Fruit fly (Drosophila melanogaster): ENCODE data around the gene gdrd.

The gdrd gene

DNA sequence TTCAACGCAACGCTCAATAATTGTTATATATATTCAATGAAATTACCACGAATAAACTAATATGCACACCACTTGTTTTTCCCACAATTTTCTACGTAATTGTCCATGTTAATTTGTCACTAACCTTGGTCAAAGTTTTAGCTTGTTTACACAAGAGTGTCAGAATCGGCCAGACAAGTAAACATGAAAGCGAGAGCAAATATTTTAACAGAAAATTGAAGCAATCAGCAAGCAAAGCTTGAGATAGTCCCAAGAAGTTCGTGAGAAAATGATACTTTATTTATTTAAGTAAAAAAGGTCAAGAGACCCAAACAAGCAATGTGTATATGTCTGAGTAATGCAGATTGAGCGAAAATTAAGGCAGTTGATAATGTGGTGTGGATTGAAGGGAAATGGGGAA lies 16.9 kb downstream of the gdrd start (continued):
- TF ChIP-seq Poxn (GFP tag; IDR thresholded peaks at IDR 0.05) = 0 out of 2 replicates have a peak, but pooled peaks have one; percentile 27
- TF ChIP-seq Neu2 (GFP tag; optimal IDR thresholded peaks at IDR 0.05; ENCODE audit: borderline replicate concordance) = no peak
- no peak for TF ChIP-seq CG7372 (GFP tag; IDR thresholded peaks at IDR 0.05)
- TF ChIP-seq tx (GFP tag; optimal IDR thresholded peaks at IDR 0.05) = no peak
- TF ChIP-seq crol (GFP tag; IDR thresholded peaks at IDR 0.05) = no peak
- TF ChIP-seq TFAM (GFP tag; optimal IDR thresholded peaks at IDR 0.05) = no peak
- no peak for TF ChIP-seq vnd (GFP tag; IDR thresholded peaks at IDR 0.05; ENCODE audit: partially characterized antibody)
- no peak for TF ChIP-seq ara (GFP tag; IDR thresholded peaks at IDR 0.05)
- peak; percentile 46 for TF ChIP-seq pho (GFP tag; optimal IDR thresholded peaks at IDR 0.05)
- peak; percentile 8 for TF ChIP-seq CG7839 (tag; optimal IDR thresholded peaks at IDR 0.05)
- TF ChIP-seq HmgD (GFP tag; optimal IDR thresholded peaks at IDR 0.05) = no peak
- no peak for TF ChIP-seq vvl (GFP tag; IDR thresholded peaks at IDR 0.05)
- TF ChIP-seq fru (optimal IDR thresholded peaks at IDR 0.05) = no peak
- no peak for TF ChIP-seq Tbp (GFP tag; optimal IDR thresholded peaks at IDR 0.05)
- no peak for TF ChIP-seq nerfin-2 (GFP tag; IDR thresholded peaks at IDR 0.05; ENCODE audit: partially characterized antibody)
- peak; percentile 33 for TF ChIP-seq unpg (GFP tag; optimal IDR thresholded peaks at IDR 0.05)
- TF ChIP-seq CG3281 (GFP tag; optimal IDR thresholded peaks at IDR 0.05) = peak; percentile 65
- TF ChIP-seq H2.0 (GFP tag; IDR thresholded peaks at IDR 0.05) = no peak
- TF ChIP-seq CG34376 (GFP tag; optimal IDR thresholded peaks at IDR 0.05) = peak; percentile 8
- TF ChIP-seq CG12236 (GFP tag; optimal IDR thresholded peaks at IDR 0.05) = peak; percentile 24
- TF ChIP-seq CG8388 (GFP tag; optimal IDR thresholded peaks at IDR 0.05) = no peak
- TF ChIP-seq CG2202 (tag; optimal IDR thresholded peaks at IDR 0.05) = no peak
- peak; percentile 5 for TF ChIP-seq CG7786 (GFP tag; optimal IDR thresholded peaks at IDR 0.05)
- no peak for TF ChIP-seq H15 (GFP tag; IDR thresholded peaks at IDR 0.05)
- TF ChIP-seq CG10267 (tag; optimal IDR thresholded peaks at IDR 0.05) = no peak
- TF ChIP-seq CTCF (GFP tag; optimal IDR thresholded peaks at IDR 0.05) = no peak
- TF ChIP-seq CG17912 (GFP tag; optimal IDR thresholded peaks at IDR 0.05) = no peak
- TF ChIP-seq dan (GFP tag; IDR thresholded peaks at IDR 0.05) = no peak
- peak; percentile 23 for TF ChIP-seq CrebB (tag; optimal IDR thresholded peaks at IDR 0.05)
- no peak for TF ChIP-seq E2f1 (GFP tag; IDR thresholded peaks at IDR 0.05)
- TF ChIP-seq CG31441 (GFP tag; IDR thresholded peaks at IDR 0.05) = no peak
- TF ChIP-seq MBD-R2 (GFP tag; IDR thresholded peaks at IDR 0.05) = no peak
- TF ChIP-seq Sox102F (GFP tag; optimal IDR thresholded peaks at IDR 0.05) = peak; percentile 46
- TF ChIP-seq Dip2 (GFP tag; IDR thresholded peaks at IDR 0.05) = no peak
- peak; percentile 76; the same call in 1 of the 2 replicates for TF ChIP-seq CG14014 (GFP tag; IDR thresholded peaks at IDR 0.05)
- TF ChIP-seq ftz-f1 (GFP tag; optimal IDR thresholded peaks at IDR 0.05) = no peak
- peak; percentile 44 for TF ChIP-seq Meics (GFP tag; optimal IDR thresholded peaks at IDR 0.05)
- peak; percentile 53 for TF ChIP-seq tio (GFP tag; optimal IDR thresholded peaks at IDR 0.05)
- no peak for TF ChIP-seq stwl (tag; optimal IDR thresholded peaks at IDR 0.05)
- peak; percentile 5 for TF ChIP-seq CG8089 (GFP tag; optimal IDR thresholded peaks at IDR 0.05)
- TF ChIP-seq CG12219 (GFP tag; optimal IDR thresholded peaks at IDR 0.05) = no peak
- TF ChIP-seq CG33557 (GFP tag; optimal IDR thresholded peaks at IDR 0.05) = no peak
- peak; percentile 49 for TF ChIP-seq eyg (GFP tag; optimal IDR thresholded peaks at IDR 0.05)
- no peak for TF ChIP-seq rib (GFP tag; IDR thresholded peaks at IDR 0.05)
- TF ChIP-seq Bteb2 (GFP tag; optimal IDR thresholded peaks at IDR 0.05) = no peak
- no peak for TF ChIP-seq CG1529 (GFP tag; optimal IDR thresholded peaks at IDR 0.05)
- peak; percentile 44 for TF ChIP-seq CG12659 (GFP tag; optimal IDR thresholded peaks at IDR 0.05)
- TF ChIP-seq CG6683 (GFP tag; optimal IDR thresholded peaks at IDR 0.05) = no peak
- no peak for TF ChIP-seq phol (tag; optimal IDR thresholded peaks at IDR 0.05)
- TF ChIP-seq Scr (GFP tag; IDR thresholded peaks at IDR 0.05; ENCODE audit: partially characterized antibody) = no peak
- peak; percentile 50 for TF ChIP-seq CG6813 (GFP tag; optimal IDR thresholded peaks at IDR 0.05)
- TF ChIP-seq insv (GFP tag; optimal IDR thresholded peaks at IDR 0.05) = no peak
- TF ChIP-seq CG1602 (GFP tag; optimal IDR thresholded peaks at IDR 0.05) = no peak
